Fruit fly (Drosophila melanogaster) whole organism, embryonic: ENCODE measurements around the gene CG12607.

Experiments used
- CG11398 ChIP-seq: fragments of 200-800 bp; sonication (Bioruptor generic); optimal IDR thresholded peaks from 2 replicates; lab custom pipeline; 2016; ENCODE audit warnings: missing biosample characterization, missing genetic modification characterization
- CG1233 ChIP-seq: fragments of 200-800 bp; sonication (Bioruptor generic); optimal IDR thresholded peaks from 4 replicates; lab custom pipeline; 2018; ENCODE audit warnings: missing biosample characterization, mild to moderate bottlenecking, missing genetic modification characterization
- CG7556 ChIP-seq: fragments of 200-800 bp; sonication (Bioruptor generic); optimal IDR thresholded peaks from 2 replicates; lab custom pipeline; 2017; ENCODE audit warnings: missing biosample characterization, mild to moderate bottlenecking, missing genetic modification characterization
- Hr3 ChIP-seq: fragments of 200-800 bp; sonication (Bioruptor generic); optimal IDR thresholded peaks from 3 replicates; lab custom pipeline; 2016; ENCODE audit warnings: missing biosample characterization, missing genetic modification characterization
- Sry-δ ChIP-seq: fragments of 200-800 bp; sonication (Bioruptor generic); optimal IDR thresholded peaks from 2 replicates; lab custom pipeline; 2016; ENCODE audit warnings: missing biosample characterization, missing genetic modification characterization
- klu ChIP-seq: fragments of 200-800 bp; sonication (Bioruptor generic); IDR thresholded peaks from 2 replicates; pipeline ENCODE4 v1.3.6; 2022; ENCODE audit warnings: missing biosample characterization, missing genetic modification characterization

DNA sequence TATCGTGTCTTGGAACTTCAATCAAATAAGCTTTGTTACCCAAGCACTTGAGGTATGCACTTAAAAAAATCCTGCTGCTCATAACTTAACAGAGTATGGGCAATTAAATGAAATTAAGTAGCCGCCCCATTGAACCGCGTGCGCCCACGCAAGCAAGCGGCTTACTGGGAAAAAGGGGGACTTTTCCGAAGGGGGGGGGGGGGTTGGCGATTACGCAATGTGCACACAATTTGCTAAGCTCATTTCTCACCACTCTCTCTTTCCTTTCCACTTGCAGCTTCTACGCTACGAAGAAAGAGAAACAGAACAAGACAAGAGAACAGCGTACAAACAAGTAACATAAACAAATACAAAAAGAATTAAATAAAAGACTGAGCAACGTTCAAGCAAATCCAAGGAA is 28.8 kb upstream of the CG12607 start:
- no peak for TF ChIP-seq klu (GFP tag; lab: Robert Waterston, UW)
- TF ChIP-seq Hr3 (GFP tag; lab: Kevin White, UChicago): no peak
- no peak for TF ChIP-seq CG11398 (GFP tag; lab: Kevin White, UChicago)
- no peak for TF ChIP-seq Sry-δ (GFP tag; lab: Kevin White, UChicago)
- no peak for TF ChIP-seq CG1233 (GFP tag; lab: Kevin White, UChicago)
- no peak for TF ChIP-seq CG7556 (GFP tag; lab: Kevin White, UChicago)
